Worm (Caenorhabditis elegans): ENCODE data around the gene C14A11.9.

C14A11.9 gene

ce11 chrX:2852388-2852908 is 43.0 kb upstream of the C14A11.9 start, which contains the start of gene kin-29 (continued):
- TF ChIP-seq rcor-1 (GFP tag; IDR thresholded peaks at IDR 0.05) (no peak; the same call in 1 of the 2 replicates), atf-7 (tag; optimal IDR thresholded peaks at IDR 0.05) (peak; percentile 64), die-1 (tag; optimal IDR thresholded peaks at IDR 0.05) (peak; percentile 36), bed-2 (GFP tag; IDR thresholded peaks at IDR 0.05) (no peak), dpl-1 (GFP tag; optimal IDR thresholded peaks at IDR 0.05) (no peak), lin-26 (GFP tag; IDR thresholded peaks at IDR 0.05) (peak; percentile 58; the same call in 1 of the 2 replicates), attf-6 (GFP tag; IDR thresholded peaks at IDR 0.05) (no peak), lir-1 (GFP tag; conservative IDR thresholded peaks at IDR 0.05) (peak; percentile 72; the same call in 1 of the 2 replicates), aptf-2 (GFP tag; conservative IDR thresholded peaks at IDR 0.05) (no peak), madf-8 (GFP tag; conservative IDR thresholded peaks at IDR 0.05) (no peak), F52B5.7 (tag; optimal IDR thresholded peaks at IDR 0.05) (peak; percentile 20), attf-3 (GFP tag; conservative IDR thresholded peaks at IDR 0.05) (no peak), dpff-1 (tag; optimal IDR thresholded peaks at IDR 0.05) (no peak), snpc-4 (GFP tag; optimal IDR thresholded peaks at IDR 0.05) (peak; percentile 15), snpc-4 (tag; optimal IDR thresholded peaks at IDR 0.05) (peak in 3 of 4 experiments; percentile 43 to 66 (median 66)), B0019.2 (GFP tag; conservative IDR thresholded peaks at IDR 0.05) (no peak), lsl-1 (GFP tag; optimal IDR thresholded peaks at IDR 0.05) (peak; percentile 9), ceh-58 (GFP tag; IDR thresholded peaks at IDR 0.05) (no peak), unc-130 (GFP tag; optimal IDR thresholded peaks at IDR 0.05) (no peak), xnd-1 (tag; optimal IDR thresholded peaks at IDR 0.05) (no peak), Y56A3A.18 (GFP tag; IDR thresholded peaks at IDR 0.05) (peak; percentile 82), ama-1 (optimal IDR thresholded peaks at IDR 0.05) (no peak), ama-1 (GFP tag; optimal IDR thresholded peaks at IDR 0.05) (no peak), hlh-26 (GFP tag; conservative IDR thresholded peaks at IDR 0.05) (no peak), chd-7 (tag; optimal IDR thresholded peaks at IDR 0.05) (peak; percentile 83), pha-4 (tag; optimal IDR thresholded peaks at IDR 0.05) (no peak), zfh-2 (GFP tag; conservative IDR thresholded peaks at IDR 0.05) (peak; percentile 98), T07F8.4 (tag; optimal IDR thresholded peaks at IDR 0.05) (peak; percentile 51), fkh-3 (tag; optimal IDR thresholded peaks at IDR 0.05) (no peak), cebp-1 (GFP tag; IDR thresholded peaks at IDR 0.05) (peak; percentile 49; the same call in 1 of the 2 replicates), cebp-1 (tag; optimal IDR thresholded peaks at IDR 0.05) (peak; percentile 90), ceh-100 (GFP tag; IDR thresholded peaks at IDR 0.05) (no peak), hmg-1.2 (GFP tag; IDR thresholded peaks at IDR 0.05) (peak; percentile 70; the same call in 1 of the 2 replicates), ets-4 (GFP tag; optimal IDR thresholded peaks at IDR 0.05) (peak; percentile 7), rec-8 (tag; optimal IDR thresholded peaks at IDR 0.05) (no peak), snpc-1.1 (tag; optimal IDR thresholded peaks at IDR 0.05; ENCODE audit: insufficient read depth) (no peak), K11D2.4 (GFP tag; IDR thresholded peaks at IDR 0.05) (no peak), B0261.1 (tag; optimal IDR thresholded peaks at IDR 0.05) (peak; percentile 24), rpc-1 (optimal IDR thresholded peaks at IDR 0.05) (no peak), rpc-1 (tag; optimal IDR thresholded peaks at IDR 0.05) (no peak), B0035.1 (tag; optimal IDR thresholded peaks at IDR 0.05) (peak; percentile 40), athp-1 (tag; optimal IDR thresholded peaks at IDR 0.05) (no peak), pbrm-1 (GFP tag; IDR thresholded peaks at IDR 0.05) (peak; percentile 75; the same call in 1 of the 2 replicates), lin-35 (GFP tag; optimal IDR thresholded peaks at IDR 0.05) (peak in 1 of 3 experiments; percentile 68), nhr-80 (tag; optimal IDR thresholded peaks at IDR 0.05) (peak; percentile 76), mcd-1 (GFP tag; IDR thresholded peaks at IDR 0.05) (peak; percentile 66; the same call in 1 of the 2 replicates), C17E4.6 (GFP tag; IDR thresholded peaks at IDR 0.05) (0 out of 2 replicates have a peak, but pooled peaks have one; percentile 14), aptf-3 (GFP tag; IDR thresholded peaks at IDR 0.05) (no peak), ztf-18 (tag; optimal IDR thresholded peaks at IDR 0.05) (peak; percentile 59)

Measured in whole organism, young adult.